Worm (Caenorhabditis elegans): ENCODE results near the gene msp-31.

Gene msp-31

ce11 chrII:4869793-4870343 is 46.5 kb downstream of the msp-31 start (continued):
- TF ChIP-seq ceh-58 (GFP tag; IDR thresholded peaks at IDR 0.05): no peak
- TF ChIP-seq mel-28 (tag; optimal IDR thresholded peaks at IDR 0.05; ENCODE audit: borderline replicate concordance): no peak
- no peak for TF ChIP-seq lsl-1 (GFP tag; optimal IDR thresholded peaks at IDR 0.05)
- no peak for TF ChIP-seq nhr-179 (tag; optimal IDR thresholded peaks at IDR 0.05)

ce11 chrII:4867476-4867875 is 48.9 kb downstream of the msp-31 start, which contains the start of gene col-17:
Gene col-17, minus strand, starts transcription at chrII:4867576.
- TF ChIP-seq snpc-3.4 (tag; optimal IDR thresholded peaks at IDR 0.05) (no peak), madf-6 (GFP tag; IDR thresholded peaks at IDR 0.05) (no peak), xnd-1 (tag; optimal IDR thresholded peaks at IDR 0.05) (no peak), him-1 (tag; optimal IDR thresholded peaks at IDR 0.05) (no peak)

ce11 chrII:4866819-4867218 is 49.5 kb downstream of the msp-31 start:
- TF ChIP-seq ceh-58 (GFP tag; IDR thresholded peaks at IDR 0.05) (0 out of 2 replicates have a peak, but pooled peaks have one; percentile 11), zfh-2 (GFP tag; conservative IDR thresholded peaks at IDR 0.05) (peak; percentile 77), egrh-3 (GFP tag; IDR thresholded peaks at IDR 0.05) (peak; percentile 91), dox-1 (GFP tag; IDR thresholded peaks at IDR 0.05) (0 out of 2 replicates have a peak, but pooled peaks have one; percentile 33), egl-44 (GFP tag; IDR thresholded peaks at IDR 0.05) (0 out of 2 replicates have a peak, but pooled peaks have one; percentile 7)
